Fruit fly (Drosophila melanogaster) whole organism, embryonic: Measurements from ENCODE around the gene shd.

Source experiments
- BEAF-32 ChIP-seq: fragments of 200-800 bp; sonication (Bioruptor generic); optimal IDR thresholded peaks from 3 replicates; lab custom pipeline; 2017; ENCODE audit warnings: missing biosample characterization, missing genetic modification characterization, mild to moderate bottlenecking, moderate library complexity, missing genetic modification reagents
- CG10565 ChIP-seq: fragments of 200-800 bp; sonication (Bioruptor generic); optimal IDR thresholded peaks from 3 replicates; lab custom pipeline; 2016; ENCODE audit warnings: missing biosample characterization, mild to moderate bottlenecking, missing genetic modification characterization
- CG11695 ChIP-seq: fragments of 200-800 bp; sonication (Bioruptor generic); IDR thresholded peaks from 3 replicates; pipeline ENCODE4 v1.3.6; 2022; ENCODE audit warnings: missing biosample characterization, missing genetic modification characterization
- CG12659 ChIP-seq: fragments of 200-800 bp; sonication (Bioruptor generic); optimal IDR thresholded peaks from 3 replicates; lab custom pipeline; 2017; ENCODE audit warnings: mild to moderate bottlenecking, missing biosample characterization, missing genetic modification reagents, missing genetic modification characterization
- CG13894 ChIP-seq: fragments of 200-800 bp; sonication (Bioruptor generic); optimal IDR thresholded peaks from 3 replicates; lab custom pipeline; 2018; ENCODE audit warnings: missing biosample characterization, mild to moderate bottlenecking, missing genetic modification characterization, moderate library complexity
- CG15073 ChIP-seq: fragments of 200-800 bp; sonication (Bioruptor generic); optimal IDR thresholded peaks from 2 replicates; lab custom pipeline; 2016; ENCODE audit warnings: missing biosample characterization, missing genetic modification characterization
- CG15514 ChIP-seq: fragments of 200-800 bp; sonication (Bioruptor generic); optimal IDR thresholded peaks from 3 replicates; lab custom pipeline; 2017; ENCODE audit warnings: missing biosample characterization, missing genetic modification characterization, mild to moderate bottlenecking, moderate library complexity, missing genetic modification reagents
- CG17328 ChIP-seq: fragments of 200-800 bp; sonication (Bioruptor generic); IDR thresholded peaks from 2 replicates; pipeline ENCODE4 v1.3.6; 2022; ENCODE audit warnings: missing biosample characterization, missing genetic modification characterization
- CG1832 ChIP-seq: fragments of 200-800 bp; sonication (Bioruptor generic); optimal IDR thresholded peaks from 2 replicates; lab custom pipeline; 2017; ENCODE audit warnings: missing biosample characterization, mild to moderate bottlenecking, missing genetic modification characterization, inconsistent platforms
- CG30431 ChIP-seq: fragments of 200-800 bp; sonication (Bioruptor generic); optimal IDR thresholded peaks from 2 replicates; lab custom pipeline; 2017; ENCODE audit warnings: missing biosample characterization, missing genetic modification characterization
- CG31365 ChIP-seq: fragments of 200-800 bp; sonication (Bioruptor generic); optimal IDR thresholded peaks from 2 replicates; lab custom pipeline; 2018; ENCODE audit warnings: missing biosample characterization, mild to moderate bottlenecking, missing genetic modification characterization
- CG3163 ChIP-seq: fragments of 200-800 bp; sonication (Bioruptor generic); optimal IDR thresholded peaks from 3 replicates; lab custom pipeline; 2016; ENCODE audit warnings: missing biosample characterization, missing genetic modification characterization
- CG3726 ChIP-seq: fragments of 200-800 bp; sonication (Bioruptor generic); IDR thresholded peaks from 3 replicates; pipeline ENCODE4, ENCODE4 v1.3.6; 2022; ENCODE audit warnings: missing biosample characterization, missing genetic modification characterization
- CG6254 ChIP-seq: fragments of 200-800 bp; sonication (Bioruptor generic); optimal IDR thresholded peaks from 3 replicates; lab custom pipeline; 2017; ENCODE audit warnings: mild to moderate bottlenecking, missing biosample characterization, missing genetic modification reagents, missing genetic modification characterization
- CG7745 ChIP-seq: fragments of 200-800 bp; sonication (Bioruptor generic); optimal IDR thresholded peaks from 2 replicates; lab custom pipeline; 2018; ENCODE audit warnings: missing biosample characterization, mild to moderate bottlenecking, missing genetic modification characterization, moderate library complexity
- CG7839 ChIP-seq: fragments of 200-800 bp; sonication (Bioruptor generic); optimal IDR thresholded peaks from 3 replicates; lab custom pipeline; 2018; ENCODE audit warnings: missing biosample characterization, mild to moderate bottlenecking, missing genetic modification characterization, moderate library complexity
- CG8089 ChIP-seq: fragments of 200-800 bp; sonication (Bioruptor generic); optimal IDR thresholded peaks from 3 replicates; lab custom pipeline; 2016; ENCODE audit warnings: missing biosample characterization, missing genetic modification characterization
- CG8765 ChIP-seq: fragments of 200-800 bp; sonication (Bioruptor generic); IDR thresholded peaks from 2 replicates; pipeline ENCODE4 v1.3.6; 2022; ENCODE audit warnings: missing biosample characterization, missing genetic modification characterization
- CG8944 ChIP-seq: fragments of 200-800 bp; sonication (Bioruptor generic); optimal IDR thresholded peaks from 3 replicates; lab custom pipeline; 2016; ENCODE audit warnings: missing biosample characterization, missing genetic modification characterization
- CG9215 ChIP-seq: fragments of 200-800 bp; sonication (Bioruptor generic); IDR thresholded peaks from 2 replicates; pipeline ENCODE4 v1.3.6; 2022; ENCODE audit warnings: missing biosample characterization, missing genetic modification characterization
- Doc3 ChIP-seq: fragments of 200-800 bp; sonication (Bioruptor generic); IDR thresholded peaks from 3 replicates; pipeline ENCODE4 v1.3.6; 2022; ENCODE audit warnings: missing biosample characterization, missing genetic modification characterization; ENCODE audit not compliant: partially characterized antibody
- E2f1 ChIP-seq: fragments of 200-800 bp; sonication (Bioruptor generic); IDR thresholded peaks from 2 replicates; pipeline ENCODE4 v1.3.6; 2022; ENCODE audit warnings: missing biosample characterization, missing genetic modification characterization
- E2f2 ChIP-seq: fragments of 200-800 bp; sonication (Bioruptor generic); IDR thresholded peaks from 2 replicates; pipeline ENCODE4 v1.3.6; 2022; ENCODE audit warnings: missing biosample characterization, missing genetic modification characterization
- HHEX ChIP-seq: fragments of 200-800 bp; sonication (Bioruptor generic); optimal IDR thresholded peaks from 3 replicates; lab custom pipeline; 2017; ENCODE audit warnings: missing biosample characterization, mild to moderate bottlenecking, missing genetic modification characterization, missing genetic modification reagents
- NK7.1 ChIP-seq: fragments of 200-800 bp; sonication (Bioruptor generic); optimal IDR thresholded peaks from 3 replicates; lab custom pipeline; 2016; ENCODE audit warnings: missing biosample characterization, missing genetic modification characterization
- Pdp1 ChIP-seq, 2 experiments: fragments of 200-800 bp; sonication (Bioruptor generic); optimal IDR thresholded peaks; 3 replicates each; lab custom pipeline; 2016; ENCODE audit warnings: missing biosample characterization in 2 of 2, missing genetic modification characterization in 2 of 2, mild to moderate bottlenecking in 1 of 2, moderate library complexity in 1 of 2
- Scr ChIP-seq: fragments of 200-800 bp; sonication (Bioruptor generic); IDR thresholded peaks from 2 replicates; pipeline ENCODE4 v1.3.6; 2022; ENCODE audit warnings: missing biosample characterization, missing genetic modification characterization; ENCODE audit not compliant: partially characterized antibody
- Six4 ChIP-seq: fragments of 200-800 bp; sonication (Bioruptor generic); optimal IDR thresholded peaks from 2 replicates; lab custom pipeline; 2016; ENCODE audit warnings: missing biosample characterization, missing genetic modification characterization
- Tbp ChIP-seq: fragments of >200 bp; optimal IDR thresholded peaks from 2 replicates; lab custom pipeline; 2018; ENCODE audit warnings: missing biosample characterization, missing genetic modification characterization
- Vsx1 ChIP-seq: fragments of 200-800 bp; sonication (Bioruptor generic); optimal IDR thresholded peaks from 2 replicates; lab custom pipeline; 2017; ENCODE audit warnings: missing biosample characterization, mild to moderate bottlenecking, missing genetic modification characterization, missing genetic modification reagents
- ab ChIP-seq: fragments of 200-800 bp; sonication (Bioruptor generic); optimal IDR thresholded peaks from 2 replicates; lab custom pipeline; 2016; ENCODE audit warnings: missing biosample characterization, missing genetic modification characterization
- az2 ChIP-seq: fragments of 200-800 bp; sonication (Bioruptor generic); optimal IDR thresholded peaks from 3 replicates; lab custom pipeline; 2016; ENCODE audit warnings: missing biosample characterization, missing genetic modification characterization
- chinmo ChIP-seq: fragments of 200-800 bp; sonication (Bioruptor generic); IDR thresholded peaks from 4 replicates; pipeline ENCODE4 v1.3.6; 2022; ENCODE audit warnings: missing biosample characterization, missing genetic modification characterization; ENCODE audit not compliant: partially characterized antibody
- danr ChIP-seq: fragments of 200-800 bp; sonication (Bioruptor generic); IDR thresholded peaks from 2 replicates; pipeline ENCODE4 v1.3.6; 2022; ENCODE audit warnings: missing biosample characterization, missing genetic modification characterization
- disco-r ChIP-seq: fragments of 200-800 bp; sonication (Bioruptor generic); optimal IDR thresholded peaks from 2 replicates; lab custom pipeline; 2016; ENCODE audit warnings: missing biosample characterization, missing genetic modification characterization
- dm ChIP-seq: fragments of 200-800 bp; sonication (Bioruptor generic); optimal IDR thresholded peaks from 3 replicates; lab custom pipeline; 2016; ENCODE audit warnings: missing biosample characterization, missing genetic modification characterization
- en ChIP-seq: fragments of 200-800 bp; sonication (Bioruptor generic); optimal IDR thresholded peaks from 2 replicates; lab custom pipeline; 2016; ENCODE audit warnings: missing biosample characterization, missing genetic modification characterization
- hbn ChIP-seq: fragments of 200-800 bp; sonication (Bioruptor generic); IDR thresholded peaks from 2 replicates; pipeline ENCODE4 v1.3.6; 2022; ENCODE audit warnings: missing biosample characterization, missing genetic modification characterization; ENCODE audit not compliant: partially characterized antibody
- jigr1 ChIP-seq: fragments of 200-800 bp; sonication (Bioruptor generic); IDR thresholded peaks from 3 replicates; pipeline ENCODE4 v1.3.6; 2022; ENCODE audit warnings: missing biosample characterization, missing genetic modification characterization
- knrl ChIP-seq: fragments of 200-800 bp; sonication (Bioruptor generic); IDR thresholded peaks from 3 replicates; pipeline ENCODE4 v1.3.6; 2022; ENCODE audit warnings: missing biosample characterization, missing genetic modification characterization; ENCODE audit not compliant: partially characterized antibody
- lola ChIP-seq, 3 experiments: fragments of >200 bp in 2 of 3; fragments of 200-800 bp in 1 of 3; sonication (Bioruptor generic) in 1 of 3; optimal IDR thresholded peaks; 2 replicates each; lab custom pipeline; 2017 to 2019; ENCODE audit warnings: missing biosample characterization in 3 of 3, missing genetic modification characterization in 3 of 3, mild to moderate bottlenecking in 1 of 3, moderate library complexity in 1 of 3
- lov ChIP-seq, 2 experiments: fragments of 200-800 bp in 1 of 2; fragments of >200 bp in 1 of 2; sonication (Bioruptor generic) in 1 of 2; IDR thresholded peaks in 1 of 2; optimal IDR thresholded peaks in 1 of 2; 2 replicates in 1 of 2; 3 replicates in 1 of 2; pipeline versions ENCODE4 v1.3.6 to Lab custom; 2017 to 2022; ENCODE audit warnings: missing biosample characterization in 1 of 2, missing genetic modification characterization in 1 of 2
- otp ChIP-seq: fragments of 200-800 bp; sonication (Bioruptor generic); IDR thresholded peaks from 3 replicates; pipeline ENCODE4, ENCODE4 v1.3.6; 2022; ENCODE audit warnings: missing biosample characterization, missing genetic modification characterization
- pfk ChIP-seq: fragments of 200-800 bp; sonication (Bioruptor generic); optimal IDR thresholded peaks from 2 replicates; lab custom pipeline; 2018; ENCODE audit warnings: missing biosample characterization, mild to moderate bottlenecking, missing genetic modification characterization, moderate library complexity
- pho ChIP-seq: fragments of 200-800 bp; sonication (Bioruptor generic); optimal IDR thresholded peaks from 2 replicates; lab custom pipeline; 2016; ENCODE audit warnings: missing biosample characterization, missing genetic modification characterization
- so ChIP-seq: fragments of 200-800 bp; sonication (Bioruptor generic); IDR thresholded peaks from 3 replicates; pipeline ENCODE4 v1.3.6; 2022; ENCODE audit warnings: missing biosample characterization, missing genetic modification characterization
- trh ChIP-seq: fragments of 200-800 bp; sonication (Bioruptor generic); optimal IDR thresholded peaks from 2 replicates; lab custom pipeline; 2016; ENCODE audit warnings: missing biosample characterization, missing genetic modification characterization

The shd gene

DNA sequence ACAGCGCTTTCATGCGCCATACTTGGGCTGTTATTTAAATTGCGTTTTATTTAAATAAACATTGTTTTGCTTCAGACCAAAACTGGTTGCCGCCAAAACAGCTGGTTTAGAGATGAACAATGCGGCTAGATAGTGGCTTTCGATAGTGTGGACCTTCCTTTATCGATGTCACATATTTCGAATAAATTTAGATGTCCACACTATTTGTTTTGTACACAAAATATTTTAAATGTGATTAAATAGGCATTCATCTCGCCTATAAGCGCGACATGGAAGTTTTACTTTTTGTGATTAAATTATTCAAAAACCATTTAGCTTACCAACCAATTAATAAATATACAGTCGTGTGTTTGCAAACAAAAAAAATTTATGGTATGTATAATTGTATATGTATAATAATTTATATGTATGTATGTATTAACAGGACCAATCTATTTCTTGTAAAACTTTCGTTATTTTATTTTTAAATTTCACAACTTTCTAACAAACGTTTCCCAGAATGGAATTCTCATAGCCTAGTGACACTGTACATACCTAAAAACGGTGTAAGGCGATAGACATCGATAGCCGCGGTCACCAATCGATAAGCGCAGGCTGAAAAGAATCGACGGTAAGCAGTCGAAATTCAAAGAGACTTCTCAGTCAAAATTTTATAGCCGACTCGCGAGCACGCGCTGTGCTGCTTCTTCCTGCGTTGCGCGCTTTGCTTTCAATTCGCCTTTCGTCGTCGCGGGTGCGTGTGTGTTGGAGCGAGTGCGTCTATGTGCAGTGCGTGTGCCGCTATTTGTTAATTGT is 17.9 kb downstream of the shd start, which contains the start of the genes RecQ5 and dlp (continued):
- TF ChIP-seq CG6254, result peak; percentile 51
- peak; percentile 65 for TF ChIP-seq CG13894 (tag; lab: Kevin White, UChicago)
- no peak for TF ChIP-seq lov (optimal IDR thresholded peaks at IDR 0.05; lab: Kevin White, UChicago)
- peak; percentile 72; the same call in 1 of the 3 replicates for TF ChIP-seq lov (GFP tag; IDR thresholded peaks at IDR 0.05; lab: Robert Waterston, UW)
- no peak for TF ChIP-seq CG7745
- peak; percentile 13 for TF ChIP-seq dm (GFP tag; lab: Kevin White, UChicago)
- peak; percentile 21; the same call in 1 of the 2 replicates for TF ChIP-seq CG8765 (GFP tag; lab: Robert Waterston, UW)
- TF ChIP-seq Scr (GFP tag; lab: Robert Waterston, UW), result peak; percentile 81
- peak; percentile 54 for TF ChIP-seq NK7.1
- peak; percentile 75 for TF ChIP-seq Six4 (GFP tag; lab: Kevin White, UChicago)
- TF ChIP-seq CG1832 (GFP tag; lab: Kevin White, UChicago), result no peak
- peak in 1 of 3 experiments; percentile 82 for TF ChIP-seq lola (GFP tag; optimal IDR thresholded peaks at IDR 0.05; lab: Kevin White, UChicago)
- TF ChIP-seq knrl, result peak; percentile 82
- peak; percentile 43 for TF ChIP-seq pho
- no peak for TF ChIP-seq jigr1 (GFP tag; lab: Robert Waterston, UW)
- TF ChIP-seq CG7839, result peak; percentile 81
- TF ChIP-seq CG15514 (GFP tag; lab: Kevin White, UChicago), result peak; percentile 55
- peak; percentile 38; the same call in 1 of the 3 replicates for TF ChIP-seq CG11695 (GFP tag; lab: Robert Waterston, UW)
- TF ChIP-seq Vsx1, result peak; percentile 0
- TF ChIP-seq hbn (GFP tag; lab: Robert Waterston, UW), result peak; percentile 86
- TF ChIP-seq HHEX (GFP tag; lab: Kevin White, UChicago), result peak; percentile 67
- no peak for TF ChIP-seq CG15073
- peak; percentile 50 for TF ChIP-seq CG3163
- TF ChIP-seq CG3726 (GFP tag; lab: Robert Waterston, UW), result no peak; the same call in 2 of the 3 replicates
- peak; percentile 14 for TF ChIP-seq en (GFP tag; lab: Kevin White, UChicago)
- peak; percentile 63 for TF ChIP-seq otp
- TF ChIP-seq so (GFP tag; lab: Robert Waterston, UW), result peak; percentile 45; the same call in 1 of the 3 replicates
- TF ChIP-seq CG30431 (GFP tag; lab: Kevin White, UChicago), result peak; percentile 10
- TF ChIP-seq CG17328 (GFP tag; lab: Robert Waterston, UW), result peak; percentile 67
- peak; percentile 79 for TF ChIP-seq az2 (GFP tag; lab: Kevin White, UChicago)
- TF ChIP-seq chinmo (GFP tag; lab: Robert Waterston, UW), result peak; percentile 98
- no peak for TF ChIP-seq CG9215 (GFP tag; lab: Robert Waterston, UW)
- no peak for TF ChIP-seq CG8089 (GFP tag; lab: Kevin White, UChicago)
- TF ChIP-seq disco-r, result peak; percentile 33
- TF ChIP-seq CG31365 (tag; lab: Kevin White, UChicago), result peak; percentile 79
- TF ChIP-seq E2f2, result peak; percentile 75
- TF ChIP-seq ab (GFP tag; lab: Kevin White, UChicago), result no peak
- TF ChIP-seq CG8944 (GFP tag; lab: Kevin White, UChicago), result peak; percentile 62
- TF ChIP-seq Tbp (GFP tag; lab: Kevin White, UChicago), result no peak
- TF ChIP-seq E2f1, result peak; percentile 56
- peak; percentile 37 to 40 for TF ChIP-seq Pdp1 (GFP tag; optimal IDR thresholded peaks at IDR 0.05; lab: Kevin White, UChicago)
- peak; percentile 65 for TF ChIP-seq trh (GFP tag; lab: Kevin White, UChicago)
- TF ChIP-seq pfk (GFP tag; lab: Kevin White, UChicago), result peak; percentile 11
- TF ChIP-seq CG12659 (GFP tag; lab: Kevin White, UChicago), result peak; percentile 87
- peak; percentile 93 for TF ChIP-seq BEAF-32 (GFP tag; lab: Kevin White, UChicago)
- TF ChIP-seq danr (GFP tag; lab: Robert Waterston, UW), result peak; percentile 34; the same call in 1 of the 2 replicates
- TF ChIP-seq Doc3 (GFP tag; lab: Robert Waterston, UW), result peak; percentile 75
- TF ChIP-seq CG10565 (GFP tag; lab: Kevin White, UChicago), result no peak
